Worm (Caenorhabditis elegans) whole organism, midembryonic: Measurements from ENCODE around the gene F01D5.8.

Source experiments
- klf-2 ChIP-seq: fragments of 200-800 bp; sonication (Bioruptor generic); conservative IDR thresholded peaks from 2 replicates; pipeline ENCODE4 v1.3.6; 2022; ENCODE audit warnings: missing genetic modification reagents, missing genetic modification characterization, missing compliant biosample characterization
- med-1 ChIP-seq: sonication (generic microtip); optimal IDR thresholded peaks from 2 replicates; lab custom pipeline; 2017; ENCODE audit warnings: missing genetic modification characterization, mild to moderate bottlenecking, missing compliant biosample characterization, antibody characterized with exemption, missing genetic modification reagents; ENCODE audit not compliant: insufficient read depth
- tab-1 ChIP-seq: fragments of 200-800 bp; sonication (Bioruptor generic); IDR thresholded peaks from 2 replicates; pipeline ENCODE4 v1.3.6; 2022; ENCODE audit warnings: missing genetic modification characterization, missing compliant biosample characterization
- ztf-29 ChIP-seq: fragments of 200-800 bp; sonication (Bioruptor generic); IDR thresholded peaks from 2 replicates; pipeline ENCODE4 v1.3.6; 2022; ENCODE audit warnings: missing genetic modification reagents, missing genetic modification characterization, missing compliant biosample characterization

DNA sequence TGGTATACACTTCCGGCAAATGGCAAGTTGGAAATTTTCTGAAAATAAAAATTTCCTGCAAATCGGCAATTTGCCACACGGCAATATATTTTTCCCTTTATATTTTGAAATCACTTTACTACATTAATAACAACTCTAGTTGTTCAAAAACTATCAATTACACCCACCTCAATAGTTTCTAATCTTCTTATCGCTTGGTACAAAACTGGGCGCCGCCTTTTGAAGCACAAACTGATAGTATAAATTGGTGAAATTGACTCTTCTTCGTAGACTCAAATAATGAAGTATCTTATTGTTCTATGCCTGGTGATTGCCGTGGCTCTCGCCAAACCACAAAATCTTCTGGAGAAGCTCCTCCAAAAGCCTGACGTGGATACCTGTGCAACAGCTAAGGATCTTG, 29.4 kb upstream of the F01D5.8 start, which contains the start of gene Y39G8B.9:
- TF ChIP-seq med-1 (GFP tag; lab: Kevin White, UChicago) (no peak), tab-1 (no peak), ztf-29 (GFP tag; lab: Robert Waterston, UW) (no peak), klf-2 (GFP tag; lab: Robert Waterston, UW) (no peak)
